Fruit fly (Drosophila melanogaster): ENCODE data around the gene CG13847.
A peak's percentile ranks its signal among the peaks of the same experiment; 100 is the strongest.

CG13847 gene

dm6 chr3R:22447874-22448254 lies 11.9 kb upstream of the CG13847 start, which contains the start of gene CG34376 (continued):
- TF ChIP-seq Stat92E (GFP tag; optimal IDR thresholded peaks at IDR 0.05) (no peak), danr (GFP tag; IDR thresholded peaks at IDR 0.05) (no peak), CG6791 (GFP tag; IDR thresholded peaks at IDR 0.05; ENCODE audit: partially characterized antibody) (peak; percentile 57; the same call in 2 of the 3 replicates), dmrt11E (tag; optimal IDR thresholded peaks at IDR 0.05) (no peak), CG13123 (GFP tag; optimal IDR thresholded peaks at IDR 0.05) (no peak), Nf-YB (GFP tag; optimal IDR thresholded peaks at IDR 0.05) (no peak), toy (GFP tag; IDR thresholded peaks at IDR 0.05) (no peak), zen (tag; optimal IDR thresholded peaks at IDR 0.05) (no peak), CG10543 (GFP tag; optimal IDR thresholded peaks at IDR 0.05) (peak; percentile 77), CG2120 (GFP tag; optimal IDR thresholded peaks at IDR 0.05) (no peak), D (optimal IDR thresholded peaks at IDR 0.05) (no peak), D (GFP tag; optimal IDR thresholded peaks at IDR 0.05) (no peak), CG13424 (tag; optimal IDR thresholded peaks at IDR 0.05) (peak; percentile 47), tx (GFP tag; optimal IDR thresholded peaks at IDR 0.05) (no peak), E2f2 (GFP tag; IDR thresholded peaks at IDR 0.05) (no peak), dm (GFP tag; optimal IDR thresholded peaks at IDR 0.05) (no peak), BtbVII (GFP tag; optimal IDR thresholded peaks at IDR 0.05) (peak; percentile 41), Dek (tag; optimal IDR thresholded peaks at IDR 0.05) (peak; percentile 63), stc (GFP tag; IDR thresholded peaks at IDR 0.05) (peak; percentile 23; the same call in 1 of the 2 replicates), Rfx (GFP tag; IDR thresholded peaks at IDR 0.05) (peak; percentile 62), YL-1 (GFP tag; optimal IDR thresholded peaks at IDR 0.05) (peak; percentile 48), CG11695 (GFP tag; IDR thresholded peaks at IDR 0.05) (peak; percentile 36; the same call in 1 of the 3 replicates), CG13775 (GFP tag; optimal IDR thresholded peaks at IDR 0.05) (peak; percentile 41), D19B (GFP tag; optimal IDR thresholded peaks at IDR 0.05) (no peak), Ada2b (GFP tag; IDR thresholded peaks at IDR 0.05) (peak; percentile 48), fru (optimal IDR thresholded peaks at IDR 0.05) (no peak), caup (GFP tag; optimal IDR thresholded peaks at IDR 0.05; ENCODE audit: severe bottlenecking) (peak; percentile 41), CG3407 (GFP tag; optimal IDR thresholded peaks at IDR 0.05) (peak; percentile 34), CG16863 (GFP tag; optimal IDR thresholded peaks at IDR 0.05) (no peak), CG31365 (tag; optimal IDR thresholded peaks at IDR 0.05) (no peak), CG17359 (tag; optimal IDR thresholded peaks at IDR 0.05) (no peak), CG3726 (GFP tag; IDR thresholded peaks at IDR 0.05) (no peak), abd-A (tag; optimal IDR thresholded peaks at IDR 0.05) (peak; percentile 88), vnd (GFP tag; IDR thresholded peaks at IDR 0.05; ENCODE audit: partially characterized antibody) (no peak; the same call in 2 of the 3 replicates), CG15696 (tag; optimal IDR thresholded peaks at IDR 0.05) (no peak), Fer1 (GFP tag; optimal IDR thresholded peaks at IDR 0.05) (peak; percentile 17), ken (GFP tag; IDR thresholded peaks at IDR 0.05) (peak; percentile 60; the same call in 2 of the 3 replicates), CG32767 (GFP tag; IDR thresholded peaks at IDR 0.05) (0 out of 2 replicates have a peak, but pooled peaks have one; percentile 25), zen2 (GFP tag; IDR thresholded peaks at IDR 0.05; ENCODE audit: partially characterized antibody) (no peak), bigmax (GFP tag; optimal IDR thresholded peaks at IDR 0.05) (no peak), cg (GFP tag; optimal IDR thresholded peaks at IDR 0.05) (no peak), Sox100B (GFP tag; optimal IDR thresholded peaks at IDR 0.05) (no peak), pan (optimal IDR thresholded peaks at IDR 0.05) (no peak), pan (GFP tag; optimal IDR thresholded peaks at IDR 0.05 in 1 of 2, IDR thresholded peaks at IDR 0.05 in 1 of 2) (peak in 1 of 2 experiments; percentile 56), dpn (GFP tag; optimal IDR thresholded peaks at IDR 0.05) (peak in 1 of 2 experiments; percentile 9), H2.0 (GFP tag; IDR thresholded peaks at IDR 0.05) (peak; percentile 47; the same call in 1 of the 2 replicates), cwo (GFP tag; optimal IDR thresholded peaks at IDR 0.05) (no peak), CG9727 (GFP tag; optimal IDR thresholded peaks at IDR 0.05) (peak; percentile 48), dan (GFP tag; IDR thresholded peaks at IDR 0.05) (no peak), Hr3 (GFP tag; optimal IDR thresholded peaks at IDR 0.05) (peak; percentile 33), CG3838 (GFP tag; optimal IDR thresholded peaks at IDR 0.05) (peak; percentile 14)

All from whole organism, embryonic.